Worm (Caenorhabditis elegans): ENCODE results near the gene cyp-29A4.

DNA sequence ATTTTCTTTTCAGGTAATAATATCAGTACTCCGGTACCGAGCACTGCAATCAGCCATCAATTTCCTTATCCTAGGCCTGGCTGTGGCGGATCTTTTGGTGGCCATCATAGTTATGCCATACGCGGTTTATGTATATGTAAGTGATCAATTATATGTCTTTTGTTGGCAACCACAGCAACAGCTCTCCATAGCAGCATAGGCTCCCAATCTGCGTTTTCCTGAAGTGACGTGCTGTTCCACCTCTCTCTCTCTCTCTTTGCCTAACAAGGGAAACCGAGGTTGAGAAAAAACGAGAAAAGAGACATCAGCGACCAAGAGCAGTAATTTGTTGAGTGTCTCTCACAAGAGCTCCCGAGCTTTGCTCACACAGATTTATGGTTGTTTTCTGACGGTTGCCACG is 45.3 kb upstream of the cyp-29A4 start:
- TF ChIP-seq zag-1 (tag; optimal IDR thresholded peaks at IDR 0.05) = no peak
- no peak for TF ChIP-seq F13H6.1 (tag; optimal IDR thresholded peaks at IDR 0.05)
- no peak for TF ChIP-seq unc-62 (GFP tag; optimal IDR thresholded peaks at IDR 0.05)
- no peak for TF ChIP-seq blmp-1 (tag; optimal IDR thresholded peaks at IDR 0.05; ENCODE audit: insufficient read depth)
